Worm (Caenorhabditis elegans): ENCODE data around the gene praf-3.

Gene praf-3

ce11 chrIV:8375381-8375780 lies 4.4 kb upstream of the praf-3 start (continued):
- TF ChIP-seq jun-1 (tag; optimal IDR thresholded peaks at IDR 0.05), result peak; percentile 50
- TF ChIP-seq unc-130 (GFP tag; optimal IDR thresholded peaks at IDR 0.05), result peak; percentile 71
- peak; percentile 21 for TF ChIP-seq zfp-2 (tag; optimal IDR thresholded peaks at IDR 0.05)
- TF ChIP-seq ztf-7 (tag; optimal IDR thresholded peaks at IDR 0.05), result peak; percentile 57
- no peak for TF ChIP-seq snpc-4 (tag; optimal IDR thresholded peaks at IDR 0.05)
- TF ChIP-seq nhr-25 (tag; optimal IDR thresholded peaks at IDR 0.05; ENCODE audit: borderline replicate concordance, insufficient read depth), result no peak
- no peak for TF ChIP-seq attf-4 (tag; optimal IDR thresholded peaks at IDR 0.05)
- TF ChIP-seq mxl-3 (GFP tag; optimal IDR thresholded peaks at IDR 0.05), result peak; percentile 45
- TF ChIP-seq aha-1 (tag), result peak; percentile 96
- peak; percentile 76 for TF ChIP-seq lim-7 (GFP tag; IDR thresholded peaks at IDR 0.05)
- TF ChIP-seq hif-1 (tag; optimal IDR thresholded peaks at IDR 0.05), result peak in 1 of 2 experiments; percentile 62
- TF ChIP-seq egl-27 (tag; optimal IDR thresholded peaks at IDR 0.05), result no peak
- no peak for TF ChIP-seq daf-8 (GFP tag; IDR thresholded peaks at IDR 0.05)
- TF ChIP-seq ZK546.5 (tag; optimal IDR thresholded peaks at IDR 0.05), result no peak
- peak; percentile 82 for TF ChIP-seq arid-1 (GFP tag; conservative IDR thresholded peaks at IDR 0.05)
- TF ChIP-seq lin-13 (GFP tag; optimal IDR thresholded peaks at IDR 0.05), result peak; percentile 71
- TF ChIP-seq lin-38 (GFP tag; IDR thresholded peaks at IDR 0.05), result peak; percentile 79
- no peak for TF ChIP-seq F44E2.7 (GFP tag; IDR thresholded peaks at IDR 0.05)
- TF ChIP-seq nhr-11 (tag; optimal IDR thresholded peaks at IDR 0.05), result peak; percentile 57
- TF ChIP-seq egl-43 (GFP tag; IDR thresholded peaks at IDR 0.05), result peak; percentile 84
- no peak for TF ChIP-seq unc-62 (GFP tag; optimal IDR thresholded peaks at IDR 0.05 in 1 of 2)
- TF ChIP-seq unc-62 (tag; optimal IDR thresholded peaks at IDR 0.05), result no peak
- peak; percentile 77; the same call in 1 of the 2 replicates for TF ChIP-seq ctbp-1 (GFP tag; IDR thresholded peaks at IDR 0.05)
- peak; percentile 61; the same call in 1 of the 2 replicates for TF ChIP-seq D1046.2 (GFP tag; IDR thresholded peaks at IDR 0.05)
- TF ChIP-seq Y48G9A.11 (GFP tag; IDR thresholded peaks at IDR 0.05), result peak; percentile 68
- peak; percentile 32 for TF ChIP-seq spr-1 (tag; optimal IDR thresholded peaks at IDR 0.05)
- TF ChIP-seq madf-9 (GFP tag; conservative IDR thresholded peaks at IDR 0.05), result 0 out of 2 replicates have a peak, but pooled peaks have one; percentile 53
- TF ChIP-seq spr-3 (GFP tag; optimal IDR thresholded peaks at IDR 0.05), result peak; percentile 51
- TF ChIP-seq dve-1 (tag; optimal IDR thresholded peaks at IDR 0.05; ENCODE audit: insufficient read depth), result peak; percentile 76
- peak; percentile 62; the same call in 1 of the 2 replicates for TF ChIP-seq zfp-3 (GFP tag; conservative IDR thresholded peaks at IDR 0.05)
- no peak for TF ChIP-seq nhr-237 (tag; optimal IDR thresholded peaks at IDR 0.05)
- TF ChIP-seq Y5F2A.4 (GFP tag; optimal IDR thresholded peaks at IDR 0.05), result peak; percentile 62
- TF ChIP-seq nhr-102 (tag; optimal IDR thresholded peaks at IDR 0.05), result peak; percentile 61
- TF ChIP-seq pha-4 (GFP tag; IDR thresholded peaks at IDR 0.05), result peak; percentile 89
- TF ChIP-seq pha-4 (tag; optimal IDR thresholded peaks at IDR 0.05), result peak; percentile 61
- no peak for TF ChIP-seq skn-1 (tag; optimal IDR thresholded peaks at IDR 0.05)
- peak in 1 of 2 experiments; percentile 53 for TF ChIP-seq mdl-1 (tag; optimal IDR thresholded peaks at IDR 0.05)
- no peak for TF ChIP-seq fkh-10 (GFP tag; optimal IDR thresholded peaks at IDR 0.05)
- TF ChIP-seq rbr-2 (tag; optimal IDR thresholded peaks at IDR 0.05), result peak; percentile 79
- TF ChIP-seq nhr-77 (tag; optimal IDR thresholded peaks at IDR 0.05), result peak; percentile 48
- peak; percentile 73 for TF ChIP-seq T20F7.1 (GFP tag; optimal IDR thresholded peaks at IDR 0.05)
- peak; percentile 67 for TF ChIP-seq hlh-11 (tag; optimal IDR thresholded peaks at IDR 0.05)

- peak; percentile 3 for TF ChIP-seq dve-1 (tag; optimal IDR thresholded peaks at IDR 0.05; ENCODE audit: insufficient read depth)
- peak; percentile 12 for TF ChIP-seq mes-2 (tag; optimal IDR thresholded peaks at IDR 0.05; ENCODE audit: poor library complexity, severe bottlenecking)
- TF ChIP-seq lsy-2 (tag; optimal IDR thresholded peaks at IDR 0.05), result peak in 1 of 2 experiments; percentile 19
- no peak for TF ChIP-seq nhr-6 (tag; optimal IDR thresholded peaks at IDR 0.05)
- TF ChIP-seq daf-16 (GFP tag; optimal IDR thresholded peaks at IDR 0.05), result peak in 1 of 2 experiments; percentile 3
- no peak for TF ChIP-seq daf-16 (tag; optimal IDR thresholded peaks at IDR 0.05)
These were observed 2.9 kb upstream of the praf-3 start for ce11 chrIV:8376923-8377322.

Measured in whole organism, L4 larva.